Fruit fly (Drosophila melanogaster) whole organism, embryonic: ENCODE data around the gene CG4576.

Source experiments
- BEAF-32 ChIP-seq: fragments of 200-800 bp; sonication (Bioruptor generic); optimal IDR thresholded peaks from 3 replicates; lab custom pipeline; 2017; ENCODE audit warnings: missing biosample characterization, missing genetic modification characterization, mild to moderate bottlenecking, moderate library complexity, missing genetic modification reagents
- Bgb ChIP-seq: fragments of 200-800 bp; sonication (Bioruptor generic); IDR thresholded peaks from 2 replicates; pipeline ENCODE4 v1.3.6; 2022; ENCODE audit warnings: missing biosample characterization, missing genetic modification characterization; ENCODE audit not compliant: partially characterized antibody
- Blimp-1 ChIP-seq: fragments of 200-800 bp; sonication (Bioruptor generic); optimal IDR thresholded peaks from 3 replicates; lab custom pipeline; 2018; ENCODE audit warnings: missing biosample characterization, missing genetic modification characterization, mild to moderate bottlenecking, moderate library complexity, missing genetic modification reagents
- CG10462 ChIP-seq: fragments of 200-800 bp; sonication (Bioruptor generic); optimal IDR thresholded peaks from 2 replicates; lab custom pipeline; 2016; ENCODE audit warnings: missing biosample characterization, missing genetic modification characterization
- CG10654 ChIP-seq: fragments of 200-800 bp; sonication (Bioruptor generic); optimal IDR thresholded peaks from 2 replicates; lab custom pipeline; 2016; ENCODE audit warnings: missing biosample characterization, missing genetic modification characterization
- CG10979 ChIP-seq: fragments of 200-800 bp; sonication (Bioruptor generic); optimal IDR thresholded peaks from 2 replicates; lab custom pipeline; 2018; ENCODE audit warnings: missing biosample characterization, mild to moderate bottlenecking, missing genetic modification characterization, moderate library complexity
- CG11247 ChIP-seq: fragments of 200-800 bp; sonication (Bioruptor generic); IDR thresholded peaks from 2 replicates; pipeline ENCODE4 v1.3.6; 2022; ENCODE audit warnings: missing biosample characterization, missing genetic modification characterization
- CG11504 ChIP-seq: fragments of 200-800 bp; sonication (Bioruptor generic); optimal IDR thresholded peaks from 3 replicates; lab custom pipeline; 2019; ENCODE audit warnings: missing biosample characterization, mild to moderate bottlenecking, missing genetic modification characterization, moderate library complexity
- CG13424 ChIP-seq: fragments of 200-800 bp; sonication (Bioruptor generic); optimal IDR thresholded peaks from 2 replicates; lab custom pipeline; 2019; ENCODE audit warnings: missing biosample characterization, mild to moderate bottlenecking, missing genetic modification characterization, moderate library complexity
- CG15011 ChIP-seq: fragments of 200-800 bp; sonication (Bioruptor generic); optimal IDR thresholded peaks from 3 replicates; lab custom pipeline; 2018; ENCODE audit warnings: missing biosample characterization, mild to moderate bottlenecking, missing genetic modification characterization
- CG2889 ChIP-seq: fragments of 200-800 bp; sonication (Bioruptor generic); IDR thresholded peaks from 3 replicates; pipeline ENCODE4 v1.3.6; 2022; ENCODE audit warnings: missing biosample characterization, missing genetic modification characterization
- CG33213 ChIP-seq: fragments of 200-800 bp; sonication (Bioruptor generic); optimal IDR thresholded peaks from 3 replicates; lab custom pipeline; 2016; ENCODE audit warnings: missing biosample characterization, missing genetic modification characterization
- CG34422 ChIP-seq: fragments of 200-800 bp; sonication (Bioruptor generic); IDR thresholded peaks from 3 replicates; pipeline ENCODE4 v1.3.6; 2022; ENCODE audit warnings: missing biosample characterization, missing genetic modification characterization
- CG4328 ChIP-seq: fragments of 200-800 bp; sonication (Bioruptor generic); optimal IDR thresholded peaks from 3 replicates; lab custom pipeline; 2017; ENCODE audit warnings: missing biosample characterization, missing genetic modification reagents, missing genetic modification characterization
- CG4617 ChIP-seq: fragments of 200-800 bp; sonication (Bioruptor generic); optimal IDR thresholded peaks from 3 replicates; lab custom pipeline; 2016; ENCODE audit warnings: missing biosample characterization, missing genetic modification characterization, borderline replicate concordance
- CG6175 ChIP-seq: fragments of 200-800 bp; sonication (Bioruptor generic); IDR thresholded peaks from 3 replicates; pipeline ENCODE4 v1.3.6; 2022; ENCODE audit warnings: missing biosample characterization, missing genetic modification characterization
- CG6813 ChIP-seq: fragments of 200-800 bp; sonication (Bioruptor generic); optimal IDR thresholded peaks from 2 replicates; lab custom pipeline; 2017; ENCODE audit warnings: missing biosample characterization, missing genetic modification characterization, mild to moderate bottlenecking, moderate library complexity, missing genetic modification reagents
- CG7357 ChIP-seq: fragments of 200-800 bp; sonication (Bioruptor generic); IDR thresholded peaks from 3 replicates; pipeline ENCODE4 v1.3.6; 2022; ENCODE audit warnings: missing biosample characterization, missing genetic modification characterization
- CG8290 ChIP-seq, 3 experiments: fragments of 200-800 bp; sonication (Bioruptor generic); optimal IDR thresholded peaks; 2 replicates each; lab custom pipeline; 2016 to 2019; ENCODE audit warnings: missing biosample characterization in 3 of 3, missing genetic modification characterization in 3 of 3, mild to moderate bottlenecking in 2 of 3, moderate library complexity in 1 of 3
- MESR4 ChIP-seq: fragments of 200-800 bp; sonication (Bioruptor generic); optimal IDR thresholded peaks from 2 replicates; lab custom pipeline; 2018; ENCODE audit warnings: missing biosample characterization, mild to moderate bottlenecking, missing genetic modification characterization, moderate library complexity
- Myb ChIP-seq: fragments of 200-800 bp; sonication (Bioruptor generic); optimal IDR thresholded peaks from 2 replicates; lab custom pipeline; 2016; ENCODE audit warnings: missing biosample characterization, missing genetic modification characterization
- NC2β ChIP-seq: fragments of 200-800 bp; sonication (Bioruptor generic); optimal IDR thresholded peaks from 2 replicates; lab custom pipeline; 2016; ENCODE audit warnings: missing biosample characterization, missing genetic modification characterization
- NfI ChIP-seq: fragments of 200-800 bp; sonication (Bioruptor generic); optimal IDR thresholded peaks from 3 replicates; lab custom pipeline; 2018; ENCODE audit warnings: missing biosample characterization, mild to moderate bottlenecking, missing genetic modification characterization, moderate library complexity
- Optix ChIP-seq: fragments of 200-800 bp; sonication (Bioruptor generic); IDR thresholded peaks from 3 replicates; pipeline ENCODE4 v1.3.6; 2022; ENCODE audit warnings: missing biosample characterization, missing genetic modification characterization
- Ptx1 ChIP-seq: fragments of 200-800 bp; sonication (Bioruptor generic); IDR thresholded peaks from 2 replicates; pipeline ENCODE4 v1.3.6; 2022; ENCODE audit warnings: missing biosample characterization, missing genetic modification characterization
- Sox102F ChIP-seq: fragments of 200-800 bp; sonication (Bioruptor generic); optimal IDR thresholded peaks from 2 replicates; lab custom pipeline; 2018; ENCODE audit warnings: missing biosample characterization, mild to moderate bottlenecking, missing genetic modification characterization, moderate library complexity
- ac ChIP-seq: fragments of 200-800 bp; sonication (Bioruptor generic); optimal IDR thresholded peaks from 3 replicates; lab custom pipeline; 2017; ENCODE audit warnings: missing biosample characterization, mild to moderate bottlenecking, missing genetic modification characterization
- btn ChIP-seq: fragments of 200-800 bp; sonication (Bioruptor generic); optimal IDR thresholded peaks from 2 replicates; lab custom pipeline; 2016; ENCODE audit warnings: missing biosample characterization, missing genetic modification characterization
- cato ChIP-seq: fragments of 200-800 bp; sonication (Bioruptor generic); optimal IDR thresholded peaks from 2 replicates; lab custom pipeline; 2016; ENCODE audit warnings: missing biosample characterization, missing genetic modification characterization, borderline replicate concordance
- crol ChIP-seq: fragments of 200-800 bp; sonication (Bioruptor generic); IDR thresholded peaks from 2 replicates; pipeline ENCODE4 v1.3.6; 2022; ENCODE audit warnings: missing biosample characterization, missing genetic modification characterization
- crp ChIP-seq, 2 experiments: fragments of 200-800 bp; sonication (Bioruptor generic); optimal IDR thresholded peaks; 2 replicates in 1 of 2; 3 replicates in 1 of 2; lab custom pipeline; 2017; ENCODE audit warnings: missing biosample characterization in 2 of 2, missing genetic modification characterization in 2 of 2, mild to moderate bottlenecking in 1 of 2, moderate library complexity in 1 of 2
- cwo ChIP-seq: fragments of 200-800 bp; sonication (Bioruptor generic); optimal IDR thresholded peaks from 3 replicates; lab custom pipeline; 2017; ENCODE audit warnings: missing biosample characterization, missing genetic modification characterization, mild to moderate bottlenecking, moderate library complexity, missing genetic modification reagents
- da ChIP-seq: fragments of 200-800 bp; sonication (Bioruptor generic); optimal IDR thresholded peaks from 2 replicates; lab custom pipeline; 2016; ENCODE audit warnings: missing biosample characterization, missing genetic modification characterization
- dm ChIP-seq: fragments of 200-800 bp; sonication (Bioruptor generic); optimal IDR thresholded peaks from 3 replicates; lab custom pipeline; 2016; ENCODE audit warnings: missing biosample characterization, missing genetic modification characterization
- fd96Cb ChIP-seq: fragments of 200-800 bp; sonication (Bioruptor generic); optimal IDR thresholded peaks from 2 replicates; lab custom pipeline; 2018; ENCODE audit warnings: missing biosample characterization, mild to moderate bottlenecking, missing genetic modification characterization, moderate library complexity
- grau ChIP-seq: fragments of 200-800 bp; optimal IDR thresholded peaks from 3 replicates; lab custom pipeline; 2019; ENCODE audit warnings: missing biosample characterization, mild to moderate bottlenecking, missing genetic modification characterization, moderate library complexity
- gsb-n ChIP-seq: fragments of 200-800 bp; sonication (Bioruptor generic); optimal IDR thresholded peaks from 3 replicates; lab custom pipeline; 2018; ENCODE audit warnings: missing biosample characterization, mild to moderate bottlenecking, missing genetic modification characterization
- hbn ChIP-seq: fragments of 200-800 bp; sonication (Bioruptor generic); IDR thresholded peaks from 2 replicates; pipeline ENCODE4 v1.3.6; 2022; ENCODE audit warnings: missing biosample characterization, missing genetic modification characterization; ENCODE audit not compliant: partially characterized antibody
- hth ChIP-seq: fragments of >200 bp; optimal IDR thresholded peaks from 2 replicates; lab custom pipeline; 2017; ENCODE audit warnings: inconsistent platforms
- jigr1 ChIP-seq: fragments of 200-800 bp; sonication (Bioruptor generic); IDR thresholded peaks from 3 replicates; pipeline ENCODE4 v1.3.6; 2022; ENCODE audit warnings: missing biosample characterization, missing genetic modification characterization
- kni ChIP-seq: fragments of 200-800 bp; sonication (Bioruptor generic); optimal IDR thresholded peaks from 3 replicates; lab custom pipeline; 2017; ENCODE audit warnings: mild to moderate bottlenecking, missing biosample characterization, missing genetic modification reagents, missing genetic modification characterization
- mld ChIP-seq: fragments of 200-800 bp; sonication (Bioruptor generic); IDR thresholded peaks from 3 replicates; pipeline ENCODE4 v1.3.6; 2022; ENCODE audit warnings: missing biosample characterization, missing genetic modification characterization; ENCODE audit not compliant: partially characterized antibody
- phol ChIP-seq: fragments of 200-800 bp; sonication (Bioruptor generic); optimal IDR thresholded peaks from 3 replicates; lab custom pipeline; 2018; ENCODE audit warnings: missing biosample characterization, mild to moderate bottlenecking, missing genetic modification characterization, moderate library complexity
- ssp ChIP-seq: fragments of 200-800 bp; sonication (Bioruptor generic); IDR thresholded peaks from 2 replicates; pipeline ENCODE4 v1.3.6; 2022; ENCODE audit warnings: missing biosample characterization, missing genetic modification characterization
- sug ChIP-seq: fragments of 200-800 bp; optimal IDR thresholded peaks from 2 replicates; lab custom pipeline; 2019; ENCODE audit warnings: missing biosample characterization, mild to moderate bottlenecking, missing genetic modification characterization, moderate library complexity
- toy ChIP-seq: fragments of 200-800 bp; sonication (Bioruptor generic); IDR thresholded peaks from 2 replicates; pipeline ENCODE4 v1.3.6; 2022; ENCODE audit warnings: missing biosample characterization, missing genetic modification characterization
- trh ChIP-seq: fragments of 200-800 bp; sonication (Bioruptor generic); optimal IDR thresholded peaks from 2 replicates; lab custom pipeline; 2016; ENCODE audit warnings: missing biosample characterization, missing genetic modification characterization
- ttk ChIP-seq: fragments of 200-800 bp; sonication (Bioruptor generic); IDR thresholded peaks from 2 replicates; pipeline ENCODE4 v2.1.2; 2022; ENCODE audit warnings: missing biosample characterization, missing genetic modification characterization
- zen ChIP-seq: fragments of 200-800 bp; sonication (Bioruptor generic); optimal IDR thresholded peaks from 3 replicates; lab custom pipeline; 2018; ENCODE audit warnings: missing biosample characterization, mild to moderate bottlenecking, missing genetic modification characterization, moderate library complexity

CG4576 gene

dm6 chr3R:15857189-15857767 is 31.7 kb downstream of the CG4576 start, which contains the start of gene Hmt-1 (continued):
- TF ChIP-seq MESR4 (GFP tag; lab: Kevin White, UChicago) (peak; percentile 82), dm (GFP tag; lab: Kevin White, UChicago) (no peak), crp (GFP tag; optimal IDR thresholded peaks at IDR 0.05; lab: Kevin White, UChicago) (peak in 1 of 2 experiments; percentile 32), CG13424 (tag; lab: Kevin White, UChicago) (peak; percentile 5), CG34422 (GFP tag; lab: Robert Waterston, UW) (peak; percentile 69; the same call in 1 of the 3 replicates), jigr1 (GFP tag; lab: Robert Waterston, UW) (no peak), da (GFP tag; lab: Kevin White, UChicago) (no peak), CG6813 (GFP tag; lab: Kevin White, UChicago) (no peak), CG10654 (GFP tag; lab: Kevin White, UChicago) (no peak), phol (tag; lab: Kevin White, UChicago) (peak; percentile 57), toy (GFP tag; lab: Robert Waterston, UW) (no peak), CG7357 (peak; percentile 92), Blimp-1 (GFP tag; lab: Kevin White, UChicago) (no peak), CG4328 (GFP tag; lab: Kevin White, UChicago) (no peak), ac (no peak), cato (GFP tag; lab: Kevin White, UChicago) (no peak), Ptx1 (no peak), BEAF-32 (GFP tag; lab: Kevin White, UChicago) (peak; percentile 47), CG10979 (tag; lab: Kevin White, UChicago) (peak; percentile 32), zen (tag; lab: Kevin White, UChicago) (peak; percentile 38), fd96Cb (tag; lab: Kevin White, UChicago) (no peak), sug (peak; percentile 47), crol (GFP tag; lab: Robert Waterston, UW) (no peak), hth (lab: Kevin White, UChicago) (no peak), grau (peak; percentile 77), Bgb (GFP tag; lab: Robert Waterston, UW) (no peak; the same call in 1 of the 2 replicates), Sox102F (GFP tag; lab: Kevin White, UChicago) (no peak), CG6175 (GFP tag; lab: Robert Waterston, UW) (no peak), CG11504 (tag; lab: Kevin White, UChicago) (no peak), cwo (peak; percentile 8), CG4617 (peak; percentile 30), trh (GFP tag; lab: Kevin White, UChicago) (no peak), CG11247 (GFP tag; lab: Robert Waterston, UW) (no peak), CG15011 (no peak), ttk (GFP tag; lab: Robert Waterston, UW) (no peak), hbn (no peak), CG8290 (GFP tag; optimal IDR thresholded peaks at IDR 0.05; lab: Kevin White, UChicago) (no peak), CG8290 (tag; optimal IDR thresholded peaks at IDR 0.05; lab: Kevin White, UChicago) (no peak), Optix (GFP tag; lab: Robert Waterston, UW) (no peak), mld (GFP tag; lab: Robert Waterston, UW) (no peak), CG10462 (GFP tag; lab: Kevin White, UChicago) (no peak), gsb-n (tag; lab: Kevin White, UChicago) (peak; percentile 40), NC2β (GFP tag; lab: Kevin White, UChicago) (no peak), kni (GFP tag; lab: Kevin White, UChicago) (no peak), ssp (peak; percentile 74), CG33213 (GFP tag; lab: Kevin White, UChicago) (no peak), btn (GFP tag; lab: Kevin White, UChicago) (no peak), CG2889 (GFP tag; lab: Robert Waterston, UW) (no peak), Myb (GFP tag; lab: Kevin White, UChicago) (no peak), NfI (GFP tag; lab: Kevin White, UChicago) (no peak)
